Fruit fly (Drosophila melanogaster): ENCODE data around the gene CG14966.

DNA sequence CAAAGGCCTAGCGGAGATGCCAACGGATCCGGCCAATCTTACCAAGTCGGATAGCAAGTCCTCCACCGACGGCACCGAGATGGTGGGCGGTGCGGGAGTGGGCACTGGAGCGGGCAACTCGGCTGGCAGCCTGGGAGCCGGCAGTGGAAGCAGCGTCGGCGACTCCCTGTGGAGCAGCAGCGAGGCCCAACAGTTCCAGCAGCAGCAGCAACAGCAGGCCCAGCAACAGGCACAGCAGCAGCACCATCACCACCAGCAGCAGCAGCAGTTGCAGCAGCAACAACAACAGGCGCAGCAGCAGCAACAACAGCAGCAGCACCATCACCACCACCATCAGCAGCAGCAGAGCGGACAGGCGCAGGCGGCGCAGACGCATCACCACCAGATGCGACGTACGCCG, 47.1 kb downstream of the CG14966 start:
- TF ChIP-seq Mnt (GFP tag; optimal IDR thresholded peaks at IDR 0.05) (no peak), CG5204 (GFP tag; optimal IDR thresholded peaks at IDR 0.05) (no peak), kay (GFP tag; ENCODE audit: borderline replicate concordance) (no peak), CG33017 (tag; optimal IDR thresholded peaks at IDR 0.05) (no peak), cic (GFP tag; optimal IDR thresholded peaks at IDR 0.05) (no peak), pad (GFP tag; optimal IDR thresholded peaks at IDR 0.05) (no peak)

Measured in whole organism, adult.